Worm (Caenorhabditis elegans): ENCODE measurements around the gene lys-7.

DNA sequence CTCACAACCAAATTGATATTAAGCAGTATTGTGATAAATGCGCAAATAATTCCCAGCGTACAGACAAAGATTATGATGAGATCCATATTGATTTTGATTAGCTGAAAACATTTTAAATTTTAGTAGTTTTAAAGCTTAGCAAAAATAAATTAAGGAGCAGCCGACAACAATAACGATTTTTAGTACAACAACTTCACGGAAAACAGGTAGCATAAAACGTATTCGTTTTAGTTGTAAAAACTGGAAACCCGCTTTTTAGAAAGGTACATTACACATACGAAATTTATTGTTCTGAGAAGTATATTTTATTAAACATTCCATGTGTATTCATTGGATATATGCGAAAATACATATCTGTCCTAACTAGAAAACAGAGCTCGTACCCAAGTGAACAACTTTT is 8.0 kb upstream of the lys-7 start, which contains the start of gene srbc-36:
- no peak for TF ChIP-seq ceh-82 (tag; optimal IDR thresholded peaks at IDR 0.05)
- no peak for TF ChIP-seq rnt-1 (tag; optimal IDR thresholded peaks at IDR 0.05)
- TF ChIP-seq ama-1 (optimal IDR thresholded peaks at IDR 0.05): no peak
- no peak for TF ChIP-seq snu-23 (GFP tag; optimal IDR thresholded peaks at IDR 0.05)
- no peak for TF ChIP-seq ets-5 (GFP tag; IDR thresholded peaks at IDR 0.05)
- TF ChIP-seq nhr-11 (tag; optimal IDR thresholded peaks at IDR 0.05): no peak
- no peak for TF ChIP-seq fkh-10 (GFP tag; optimal IDR thresholded peaks at IDR 0.05)
- TF ChIP-seq ceh-90 (tag; optimal IDR thresholded peaks at IDR 0.05): no peak
- no peak for TF ChIP-seq ztf-4 (tag; optimal IDR thresholded peaks at IDR 0.05)

Data from whole organism, L1 larva.